Worm (Caenorhabditis elegans) whole organism, L1 larva: Measurements from ENCODE around the gene E02H1.5.

ENCODE experiments used
- ceh-82 ChIP-seq, 3 experiments: fragments of 150-350 bp in 1 of 3; sonication (generic microtip) in 2 of 3; optimal IDR thresholded peaks; 2 replicates each; lab custom pipeline; 2014 to 2017; ENCODE audit warnings: missing biosample characterization in 3 of 3, missing genetic modification characterization in 3 of 3
- lsy-2 ChIP-seq, 2 experiments: fragments of 150-350 bp; optimal IDR thresholded peaks; 2 replicates each; lab custom pipeline; 2014; ENCODE audit warnings: missing biosample characterization in 2 of 2, missing genetic modification characterization in 2 of 2
- nhr-237 ChIP-seq: fragments of 150-350 bp; optimal IDR thresholded peaks from 2 replicates; lab custom pipeline; 2014; ENCODE audit warnings: missing biosample characterization, missing genetic modification characterization
- nhr-84 ChIP-seq: sonication (generic microtip); optimal IDR thresholded peaks from 2 replicates; lab custom pipeline; 2017; ENCODE audit warnings: missing biosample characterization, missing genetic modification characterization
- snu-23 ChIP-seq: sonication (generic microtip); optimal IDR thresholded peaks from 2 replicates; lab custom pipeline; 2016; ENCODE audit warnings: missing genetic modification characterization, missing compliant biosample characterization
- unc-62 ChIP-seq: fragments of 150-350 bp; optimal IDR thresholded peaks from 2 replicates; lab custom pipeline; 2014; ENCODE audit warnings: missing biosample characterization, missing genetic modification reagents, missing genetic modification characterization
- unc-86 ChIP-seq: sonication (generic microtip); optimal IDR thresholded peaks from 2 replicates; lab custom pipeline; 2016; ENCODE audit warnings: missing genetic modification characterization, missing compliant biosample characterization

DNA sequence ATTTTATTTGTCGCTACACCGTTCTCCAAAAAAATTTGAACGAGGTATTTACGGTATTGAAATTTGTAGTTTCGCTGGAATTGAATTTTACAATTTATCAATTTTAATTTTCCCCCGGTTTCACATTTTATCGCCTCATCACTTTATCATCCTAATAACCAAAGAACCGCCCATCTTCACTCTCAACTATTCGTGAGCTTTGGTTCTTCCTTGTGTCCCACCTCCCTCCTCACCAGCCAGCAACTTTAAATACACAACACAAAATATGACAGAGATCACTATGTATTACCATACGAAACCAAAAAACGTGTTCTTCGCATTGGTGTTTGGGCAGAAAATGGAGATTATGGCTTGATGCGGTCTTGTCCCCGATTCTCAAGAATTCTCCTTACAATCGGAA lies 9.0 kb downstream of the E02H1.5 start:
- TF ChIP-seq snu-23 (peak; percentile 27), nhr-84 (tag; lab: Kevin White, UChicago) (no peak), unc-62 (no peak), ceh-82 (tag; optimal IDR thresholded peaks at IDR 0.05; lab: Kevin White, UChicago) (no peak), lsy-2 (tag; optimal IDR thresholded peaks at IDR 0.05; lab: Kevin White, UChicago) (peak in 1 of 2 experiments; percentile 4), unc-86 (tag; lab: Kevin White, UChicago) (no peak), nhr-237 (tag; lab: Kevin White, UChicago) (no peak)
